Worm (Caenorhabditis elegans) whole organism, young adult: ENCODE data around the gene Y82E9BR.20.

ENCODE experiments used
- die-1 ChIP-seq: sonication (generic microtip); optimal IDR thresholded peaks from 2 replicates; lab custom pipeline; 2016; ENCODE audit warnings: missing genotype, mild to moderate bottlenecking, missing genetic modification characterization, missing compliant biosample characterization
- madf-8 ChIP-seq: fragments of 200-800 bp; sonication (Bioruptor generic); conservative IDR thresholded peaks from 2 replicates; pipeline ENCODE4 v1.3.6; 2022; ENCODE audit warnings: missing genetic modification reagents, missing genetic modification characterization, missing compliant biosample characterization

ce11 chrIII:1421436-1421835 is 47.2 kb downstream of the Y82E9BR.20 start:
- TF ChIP-seq madf-8 (GFP tag; lab: Robert Waterston, UW) (no peak), die-1 (tag; lab: Kevin White, UChicago) (no peak)
